Fruit fly (Drosophila melanogaster): ENCODE data around the gene CG1113.

Gene CG1113

DNA sequence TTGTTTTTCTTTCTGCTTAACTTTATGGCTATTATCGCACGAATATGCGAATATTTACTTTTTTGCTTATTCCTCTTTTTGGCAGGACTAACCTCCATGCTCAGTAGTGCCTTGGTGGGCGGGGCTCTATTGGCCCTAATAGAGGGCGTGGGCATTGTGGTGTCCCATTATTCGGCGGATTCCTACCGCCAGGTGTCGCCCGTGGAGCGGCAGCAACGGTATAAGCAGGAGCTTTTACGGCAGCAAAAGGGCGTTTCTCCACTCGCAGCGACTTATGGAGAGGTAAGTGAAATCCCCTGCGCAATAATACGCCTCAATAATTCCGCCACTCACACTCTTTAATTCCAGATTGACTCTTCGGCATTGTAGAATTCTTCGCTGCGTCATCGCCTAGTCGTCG lies 47.7 kb downstream of the CG1113 start (continued):
- TF ChIP-seq esg (GFP tag; conservative IDR thresholded peaks at IDR 0.05): 0 out of 2 replicates have a peak, but pooled peaks have one; percentile 10
- TF ChIP-seq Six4 (GFP tag; optimal IDR thresholded peaks at IDR 0.05): no peak
- no peak for TF ChIP-seq crp (GFP tag; optimal IDR thresholded peaks at IDR 0.05)
- peak; percentile 17 for TF ChIP-seq CG7839 (tag; optimal IDR thresholded peaks at IDR 0.05)
- TF ChIP-seq Oli (tag; optimal IDR thresholded peaks at IDR 0.05): peak; percentile 11
- TF ChIP-seq fru (optimal IDR thresholded peaks at IDR 0.05): no peak
- no peak for TF ChIP-seq CG5180 (GFP tag; optimal IDR thresholded peaks at IDR 0.05)
- TF ChIP-seq CG7786 (GFP tag; optimal IDR thresholded peaks at IDR 0.05): no peak
- TF ChIP-seq pros (GFP tag; optimal IDR thresholded peaks at IDR 0.05): no peak
- no peak for TF ChIP-seq Atf6 (GFP tag; IDR thresholded peaks at IDR 0.05)
- 0 out of 3 replicates have a peak, but pooled peaks have one; percentile 17 for TF ChIP-seq CG17361 (GFP tag; IDR thresholded peaks at IDR 0.05)
- TF ChIP-seq H15 (GFP tag; IDR thresholded peaks at IDR 0.05): 0 out of 3 replicates have a peak, but pooled peaks have one; percentile 22
- TF ChIP-seq CG15073 (GFP tag; optimal IDR thresholded peaks at IDR 0.05): no peak
- TF ChIP-seq crc (GFP tag; optimal IDR thresholded peaks at IDR 0.05): no peak
- no peak for TF ChIP-seq CG7556 (GFP tag; optimal IDR thresholded peaks at IDR 0.05)
- TF ChIP-seq CG5953 (GFP tag; IDR thresholded peaks at IDR 0.05): no peak
- peak; percentile 31 for TF ChIP-seq CG17359 (tag; optimal IDR thresholded peaks at IDR 0.05)
- no peak for TF ChIP-seq CG12299 (tag; optimal IDR thresholded peaks at IDR 0.05)
- no peak for TF ChIP-seq Hmx (GFP tag; optimal IDR thresholded peaks at IDR 0.05)
- TF ChIP-seq Atf-2 (GFP tag; optimal IDR thresholded peaks at IDR 0.05): no peak
- no peak for TF ChIP-seq CG30020 (tag; optimal IDR thresholded peaks at IDR 0.05)
- 0 out of 3 replicates have a peak, but pooled peaks have one; percentile 41 for TF ChIP-seq Mrtf (GFP tag; IDR thresholded peaks at IDR 0.05)
- peak; percentile 22 for TF ChIP-seq CG17829 (tag; optimal IDR thresholded peaks at IDR 0.05)
- TF ChIP-seq CG13424 (tag; optimal IDR thresholded peaks at IDR 0.05): peak; percentile 19
- no peak for TF ChIP-seq pzg (GFP tag; optimal IDR thresholded peaks at IDR 0.05)
- TF ChIP-seq CG32767 (GFP tag; IDR thresholded peaks at IDR 0.05): no peak
- TF ChIP-seq Nf-YC (tag; optimal IDR thresholded peaks at IDR 0.05): no peak
- TF ChIP-seq Sox100B (GFP tag; optimal IDR thresholded peaks at IDR 0.05): no peak
- TF ChIP-seq CG10209 (GFP tag; optimal IDR thresholded peaks at IDR 0.05): no peak
- TF ChIP-seq CG12236 (GFP tag; optimal IDR thresholded peaks at IDR 0.05): no peak
- no peak for TF ChIP-seq CG9876 (GFP tag; optimal IDR thresholded peaks at IDR 0.05)
- no peak for TF ChIP-seq gcm (GFP tag; optimal IDR thresholded peaks at IDR 0.05)
- no peak for TF ChIP-seq ftz-f1 (GFP tag; optimal IDR thresholded peaks at IDR 0.05)
- no peak for TF ChIP-seq CG9437 (GFP tag; optimal IDR thresholded peaks at IDR 0.05)
- TF ChIP-seq CG1792 (GFP tag; optimal IDR thresholded peaks at IDR 0.05): no peak
- TF ChIP-seq CG6175 (GFP tag; IDR thresholded peaks at IDR 0.05): no peak
- peak; percentile 10 for TF ChIP-seq nom (GFP tag; optimal IDR thresholded peaks at IDR 0.05)
- TF ChIP-seq CG4820 (GFP tag; optimal IDR thresholded peaks at IDR 0.05): no peak
- no peak for TF ChIP-seq Dbx (GFP tag; IDR thresholded peaks at IDR 0.05)
- no peak for TF ChIP-seq pnt (GFP tag; optimal IDR thresholded peaks at IDR 0.05)
- TF ChIP-seq Med (GFP tag): peak; percentile 86
- TF ChIP-seq Side (GFP tag; optimal IDR thresholded peaks at IDR 0.05): no peak
- TF ChIP-seq CG15696 (tag; optimal IDR thresholded peaks at IDR 0.05): no peak
- TF ChIP-seq org-1 (GFP tag; optimal IDR thresholded peaks at IDR 0.05): no peak
- 0 out of 3 replicates have a peak, but pooled peaks have one; percentile 13 for TF ChIP-seq croc (GFP tag; conservative IDR thresholded peaks at IDR 0.05)
- TF ChIP-seq dimm (GFP tag; IDR thresholded peaks at IDR 0.05): 0 out of 2 replicates have a peak, but pooled peaks have one; percentile 37
- 0 out of 2 replicates have a peak, but pooled peaks have one; percentile 21 for TF ChIP-seq H2.0 (GFP tag; IDR thresholded peaks at IDR 0.05)
- no peak for TF ChIP-seq Doc3 (GFP tag; IDR thresholded peaks at IDR 0.05; ENCODE audit: partially characterized antibody)
- no peak for TF ChIP-seq grn (GFP tag; optimal IDR thresholded peaks at IDR 0.05)
- TF ChIP-seq Dek (tag; optimal IDR thresholded peaks at IDR 0.05): no peak
- TF ChIP-seq her (GFP tag; optimal IDR thresholded peaks at IDR 0.05): peak; percentile 43
- no peak for TF ChIP-seq seq (GFP tag; IDR thresholded peaks at IDR 0.05)

All from whole organism, embryonic.